Fruit fly (Drosophila melanogaster) whole organism, adult: Measurements from ENCODE around the gene CG14402.

Experiments used
- CG1620 ChIP-seq: fragments of 200-800 bp; sonication (Bioruptor generic); optimal IDR thresholded peaks from 2 replicates; lab custom pipeline; 2016; ENCODE audit warnings: missing biosample characterization, missing genetic modification characterization
- CG7045 ChIP-seq: fragments of 200-800 bp; sonication (Bioruptor generic); optimal IDR thresholded peaks from 2 replicates; lab custom pipeline; 2017; ENCODE audit warnings: missing biosample characterization, mild to moderate bottlenecking, missing genetic modification characterization
- Clk ChIP-seq: fragments of 200-800 bp; sonication (Bioruptor generic); optimal IDR thresholded peaks from 2 replicates; lab custom pipeline; 2017; ENCODE audit warnings: missing biosample characterization, missing genetic modification characterization
- cnc ChIP-seq, 2 experiments: fragments of >200 bp; optimal IDR thresholded peaks; 2 replicates each; lab custom pipeline; 2017
- toe ChIP-seq: fragments of 200-800 bp; sonication (Bioruptor generic); optimal IDR thresholded peaks from 2 replicates; lab custom pipeline; 2016; ENCODE audit warnings: missing biosample characterization, missing genetic modification characterization

dm6 chr2L:20887273-20887672 lies 38.2 kb downstream of the CG14402 start:
- TF ChIP-seq CG1620 (GFP tag; lab: Kevin White, UChicago) (no peak), CG7045 (GFP tag; lab: Kevin White, UChicago) (no peak), cnc (optimal IDR thresholded peaks at IDR 0.05; lab: Kevin White, UChicago) (no peak), Clk (GFP tag; lab: Kevin White, UChicago) (no peak), toe (no peak)
